Fruit fly (Drosophila melanogaster) whole organism, wandering third instar larva: Measurements from ENCODE around the gene CG3719.

Experiments
- Myc ChIP-seq: fragments of >200 bp; optimal IDR thresholded peaks from 2 replicates; lab custom pipeline; 2017
- dmrt93B ChIP-seq: fragments of 200-800 bp; sonication (Bioruptor generic); optimal IDR thresholded peaks from 2 replicates; lab custom pipeline; 2018; ENCODE audit warnings: missing biosample characterization, mild to moderate bottlenecking, missing genetic modification characterization
- psq ChIP-seq: fragments of 200-800 bp; sonication (Bioruptor generic); optimal IDR thresholded peaks from 3 replicates; lab custom pipeline; 2017; ENCODE audit warnings: missing biosample characterization, mild to moderate bottlenecking, missing genetic modification characterization, moderate library complexity

- TF ChIP-seq Myc (lab: Kevin White, UChicago), result no peak
- TF ChIP-seq dmrt93B, result no peak
- no peak for TF ChIP-seq psq (GFP tag; lab: Kevin White, UChicago)
Observed at dm6 chrX:1379692-1380349, 459 bp downstream of the CG3719 start.
